Worm (Caenorhabditis elegans): Measurements from ENCODE around the gene C08E3.13.

DNA sequence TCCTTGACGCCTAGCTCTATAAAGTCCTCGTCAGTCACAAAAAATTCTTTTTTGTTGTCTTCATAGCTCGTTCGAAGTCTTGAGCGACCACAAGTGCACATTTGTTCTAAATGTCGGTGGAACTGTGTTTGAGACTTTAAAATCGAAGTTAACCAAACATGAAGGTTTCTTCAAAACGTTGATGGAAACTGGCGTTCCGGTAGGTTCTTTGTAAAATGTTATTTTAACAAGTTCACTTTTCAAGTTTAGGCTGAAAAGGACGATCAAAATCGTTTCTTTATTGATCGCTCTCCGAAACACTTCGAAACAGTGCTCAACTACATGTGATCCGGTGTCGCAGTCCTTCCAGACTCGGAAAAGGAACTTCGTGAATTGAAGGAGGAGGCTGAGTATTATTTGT, 7.5 kb downstream of the C08E3.13 start, which contains the start of gene fbxa-160:
- TF ChIP-seq ztf-23 (GFP tag; IDR thresholded peaks at IDR 0.05), result no peak
- TF ChIP-seq tab-1 (GFP tag; IDR thresholded peaks at IDR 0.05), result no peak
- no peak for TF ChIP-seq ref-1 (GFP tag; conservative IDR thresholded peaks at IDR 0.05)
- no peak for TF ChIP-seq cog-1 (tag; optimal IDR thresholded peaks at IDR 0.05)

Measured in whole organism, midembryonic.